Worm (Caenorhabditis elegans): ENCODE results near the gene dyf-13.

dyf-13 gene

ce11 chrII:7200051-7200599, 29.0 kb upstream of the dyf-13 start, which contains the start of gene pcrg-1 (continued):
- TF ChIP-seq tbx-2 (tag; optimal IDR thresholded peaks at IDR 0.05), result peak; percentile 85
- TF ChIP-seq C38D4.7 (GFP tag; optimal IDR thresholded peaks at IDR 0.05), result peak; percentile 87
- TF ChIP-seq K09A11.1 (tag; optimal IDR thresholded peaks at IDR 0.05; ENCODE audit: insufficient read depth), result peak; percentile 43
- TF ChIP-seq zip-5 (tag; optimal IDR thresholded peaks at IDR 0.05), result peak; percentile 45
- TF ChIP-seq dmd-4 (tag; optimal IDR thresholded peaks at IDR 0.05; ENCODE audit: borderline replicate concordance), result peak; percentile 79
- TF ChIP-seq pha-4 (tag; optimal IDR thresholded peaks at IDR 0.05), result no peak
- TF ChIP-seq rnt-1 (tag; optimal IDR thresholded peaks at IDR 0.05), result peak; percentile 87
- TF ChIP-seq fkh-10 (GFP tag; optimal IDR thresholded peaks at IDR 0.05), result no peak
- peak; percentile 83 for TF ChIP-seq ahr-1 (tag; optimal IDR thresholded peaks at IDR 0.05)
- TF ChIP-seq ama-1 (optimal IDR thresholded peaks at IDR 0.05), result no peak
- TF ChIP-seq madf-2 (tag; optimal IDR thresholded peaks at IDR 0.05), result peak; percentile 85
- peak; percentile 88 for TF ChIP-seq T23F11.4 (GFP tag; optimal IDR thresholded peaks at IDR 0.05)
- no peak for TF ChIP-seq elt-4 (tag; optimal IDR thresholded peaks at IDR 0.05)
- TF ChIP-seq syd-9 (tag; optimal IDR thresholded peaks at IDR 0.05), result peak; percentile 74
- TF ChIP-seq pros-1 (tag; optimal IDR thresholded peaks at IDR 0.05), result no peak
- TF ChIP-seq fkh-6 (tag; optimal IDR thresholded peaks at IDR 0.05), result peak; percentile 86
- peak; percentile 78 for TF ChIP-seq gmeb-2 (tag; optimal IDR thresholded peaks at IDR 0.05)
- TF ChIP-seq elt-2 (tag; optimal IDR thresholded peaks at IDR 0.05), result peak; percentile 90
- peak; percentile 77 for TF ChIP-seq ttx-3 (tag; optimal IDR thresholded peaks at IDR 0.05)
- no peak for TF ChIP-seq ceh-30 (tag; optimal IDR thresholded peaks at IDR 0.05)
- peak; percentile 72 for TF ChIP-seq ceh-9 (tag; optimal IDR thresholded peaks at IDR 0.05)
- peak; percentile 75 for TF ChIP-seq fax-1 (tag; optimal IDR thresholded peaks at IDR 0.05)
- peak; percentile 69 for TF ChIP-seq sdc-2 (tag; optimal IDR thresholded peaks at IDR 0.05)
- TF ChIP-seq hlh-30 (tag; optimal IDR thresholded peaks at IDR 0.05; ENCODE audit: insufficient read depth), result peak; percentile 73
- peak; percentile 89 for TF ChIP-seq ztf-16 (tag; optimal IDR thresholded peaks at IDR 0.05)
- TF ChIP-seq hlh-8 (tag; optimal IDR thresholded peaks at IDR 0.05), result peak; percentile 44
- peak; percentile 76 for TF ChIP-seq C08G9.2 (tag; optimal IDR thresholded peaks at IDR 0.05)
- TF ChIP-seq K02D7.2 (tag; optimal IDR thresholded peaks at IDR 0.05), result peak; percentile 74
- TF ChIP-seq hlh-15 (tag; optimal IDR thresholded peaks at IDR 0.05), result peak; percentile 71
- peak; percentile 88 for TF ChIP-seq dve-1 (tag; optimal IDR thresholded peaks at IDR 0.05)
- TF ChIP-seq ceh-45 (GFP tag; IDR thresholded peaks at IDR 0.05), result peak; percentile 84
- peak; percentile 75 for TF ChIP-seq unc-86 (tag; optimal IDR thresholded peaks at IDR 0.05)
- peak; percentile 8 for TF ChIP-seq pag-3 (tag; optimal IDR thresholded peaks at IDR 0.05; ENCODE audit: borderline replicate concordance)
- peak; percentile 71 for TF ChIP-seq ceh-31 (tag; optimal IDR thresholded peaks at IDR 0.05)
- peak; percentile 84 for TF ChIP-seq ceh-34 (tag; optimal IDR thresholded peaks at IDR 0.05)
- TF ChIP-seq unc-3 (GFP tag; conservative IDR thresholded peaks at IDR 0.05), result peak; percentile 90
- TF ChIP-seq unc-3 (tag; optimal IDR thresholded peaks at IDR 0.05), result peak; percentile 66

ce11 chrII:7199308-7199707, 28.2 kb upstream of the dyf-13 start, which contains the start of gene E04F6.6:
E04F6.6 (minus strand) TSS chrII:7199565.
- no peak for TF ChIP-seq nhr-11 (tag; optimal IDR thresholded peaks at IDR 0.05)
- TF ChIP-seq lin-11 (tag; optimal IDR thresholded peaks at IDR 0.05), result no peak
- TF ChIP-seq ref-2 (tag; optimal IDR thresholded peaks at IDR 0.05), result no peak
- no peak for TF ChIP-seq fkh-6 (tag; optimal IDR thresholded peaks at IDR 0.05)

- TF ChIP-seq ceh-14 (tag; optimal IDR thresholded peaks at IDR 0.05), result no peak
- TF ChIP-seq ets-4 (tag; optimal IDR thresholded peaks at IDR 0.05), result no peak
- no peak for TF ChIP-seq zip-5 (tag; optimal IDR thresholded peaks at IDR 0.05)
- no peak for TF ChIP-seq nhr-232 (tag; optimal IDR thresholded peaks at IDR 0.05)
- TF ChIP-seq elt-4 (tag; optimal IDR thresholded peaks at IDR 0.05), result no peak
- TF ChIP-seq unc-55 (GFP tag; optimal IDR thresholded peaks at IDR 0.05), result no peak
- TF ChIP-seq lin-11 (tag; optimal IDR thresholded peaks at IDR 0.05), result no peak
- no peak for TF ChIP-seq K09A11.1 (tag; optimal IDR thresholded peaks at IDR 0.05; ENCODE audit: insufficient read depth)
- no peak for TF ChIP-seq hlh-8 (tag; optimal IDR thresholded peaks at IDR 0.05)
- TF ChIP-seq C38D4.7 (GFP tag; optimal IDR thresholded peaks at IDR 0.05), result no peak
- TF ChIP-seq ceh-6 (GFP tag; optimal IDR thresholded peaks at IDR 0.05), result no peak
- TF ChIP-seq gmeb-2 (tag; optimal IDR thresholded peaks at IDR 0.05), result no peak
- no peak for TF ChIP-seq ceh-9 (tag; optimal IDR thresholded peaks at IDR 0.05)
- TF ChIP-seq ceh-18 (tag; optimal IDR thresholded peaks at IDR 0.05), result no peak
- no peak for TF ChIP-seq pha-4 (tag; optimal IDR thresholded peaks at IDR 0.05)
- TF ChIP-seq pax-1 (tag; optimal IDR thresholded peaks at IDR 0.05), result no peak
- TF ChIP-seq ceh-45 (GFP tag; IDR thresholded peaks at IDR 0.05), result no peak
- TF ChIP-seq ref-2 (tag; optimal IDR thresholded peaks at IDR 0.05), result no peak
- TF ChIP-seq ama-1 (optimal IDR thresholded peaks at IDR 0.05), result no peak
Measured at ce11 chrII:7197434-7197833, 26.3 kb upstream of the dyf-13 start.
